Worm (Caenorhabditis elegans) whole organism, young adult: Measurements from ENCODE around the gene srlf-2.

ENCODE experiments used
- B0261.1 ChIP-seq: sonication (generic microtip); optimal IDR thresholded peaks from 2 replicates; lab custom pipeline; 2016; ENCODE audit warnings: mild to moderate bottlenecking, missing genetic modification characterization, moderate library complexity, missing compliant biosample characterization
- C06A6.2 ChIP-seq: fragments of 200-800 bp; sonication (Bioruptor generic); conservative IDR thresholded peaks from 2 replicates; pipeline ENCODE4 v1.3.6; 2022; ENCODE audit warnings: missing genetic modification characterization, missing compliant biosample characterization
- F23B12.7 ChIP-seq: sonication (generic microtip); optimal IDR thresholded peaks from 2 replicates; lab custom pipeline; 2017; ENCODE audit warnings: missing genetic modification characterization, mild to moderate bottlenecking, missing compliant biosample characterization, antibody characterized with exemption, moderate library complexity; ENCODE audit not compliant: insufficient read depth
- F33H1.4 ChIP-seq: fragments of 200-800 bp; sonication (Bioruptor generic); IDR thresholded peaks from 2 replicates; pipeline ENCODE4 v1.3.6; 2022; ENCODE audit warnings: missing genetic modification reagents, missing genetic modification characterization, missing compliant biosample characterization
- F57A8.1 ChIP-seq: fragments of 200-800 bp; sonication (Bioruptor generic); optimal IDR thresholded peaks from 2 replicates; lab custom pipeline; 2018; ENCODE audit warnings: mild to moderate bottlenecking, missing genetic modification characterization, moderate library complexity, missing compliant biosample characterization
- K12H6.12 ChIP-seq: fragments of 200-800 bp; sonication (Bioruptor generic); optimal IDR thresholded peaks from 2 replicates; lab custom pipeline; 2018; ENCODE audit warnings: mild to moderate bottlenecking, missing genetic modification characterization, missing compliant biosample characterization
- akir-1 ChIP-seq: fragments of 200-800 bp; sonication (Bioruptor generic); optimal IDR thresholded peaks from 2 replicates; lab custom pipeline; 2018; ENCODE audit warnings: mild to moderate bottlenecking, missing genetic modification characterization, moderate library complexity, missing compliant biosample characterization
- ama-1 ChIP-seq, 3 experiments: fragments of 150-350 bp in 1 of 3; sonication (generic microtip) in 2 of 3; optimal IDR thresholded peaks; 2 replicates each; lab custom pipeline; 2014 to 2018; ENCODE audit warnings: missing biosample characterization in 2 of 3, missing genetic modification characterization in 2 of 3, missing genetic modification reagents in 2 of 3
- aptf-3 ChIP-seq: fragments of 200-800 bp; sonication (Bioruptor generic); IDR thresholded peaks from 2 replicates; pipeline ENCODE4 v1.3.6; 2022; ENCODE audit warnings: missing genetic modification characterization, missing compliant biosample characterization
- atf-7 ChIP-seq: sonication (generic microtip); optimal IDR thresholded peaks from 2 replicates; lab custom pipeline; 2017; ENCODE audit warnings: mild to moderate bottlenecking, missing genetic modification characterization, missing compliant biosample characterization
- attf-3 ChIP-seq: fragments of 200-800 bp; sonication (Bioruptor generic); conservative IDR thresholded peaks from 2 replicates; pipeline ENCODE4 v1.3.6; 2022; ENCODE audit warnings: missing genetic modification reagents, missing genetic modification characterization, missing compliant biosample characterization
- attf-5 ChIP-seq: fragments of 200-800 bp; sonication (Bioruptor generic); optimal IDR thresholded peaks from 2 replicates; lab custom pipeline; 2018; ENCODE audit warnings: mild to moderate bottlenecking, missing genetic modification characterization, missing compliant biosample characterization
- cebp-1 ChIP-seq, 2 experiments: fragments of 200-800 bp in 1 of 2; sonication (Bioruptor generic) in 1 of 2; sonication (generic microtip) in 1 of 2; IDR thresholded peaks in 1 of 2; optimal IDR thresholded peaks in 1 of 2; 2 replicates each; pipeline versions ENCODE4 v1.3.6 to Lab custom; 2017 to 2022; ENCODE audit warnings: missing compliant biosample characterization in 2 of 2, missing genetic modification characterization in 2 of 2, mild to moderate bottlenecking in 1 of 2, missing genetic modification reagents in 1 of 2, moderate library complexity in 1 of 2
- ceh-91 ChIP-seq: fragments of 200-800 bp; sonication (Bioruptor generic); IDR thresholded peaks from 2 replicates; pipeline ENCODE4 v1.3.6; 2022; ENCODE audit warnings: missing genetic modification reagents, missing genetic modification characterization, missing compliant biosample characterization
- die-1 ChIP-seq: sonication (generic microtip); optimal IDR thresholded peaks from 2 replicates; lab custom pipeline; 2016; ENCODE audit warnings: missing genotype, mild to moderate bottlenecking, missing genetic modification characterization, missing compliant biosample characterization
- egl-44 ChIP-seq: fragments of 200-800 bp; sonication (Bioruptor generic); IDR thresholded peaks from 2 replicates; pipeline ENCODE4 v1.3.6; 2022; ENCODE audit warnings: missing genetic modification reagents, missing genetic modification characterization, missing compliant biosample characterization
- hlh-26 ChIP-seq: fragments of 200-800 bp; sonication (Bioruptor generic); conservative IDR thresholded peaks from 2 replicates; pipeline ENCODE4 v1.3.6; 2022; ENCODE audit warnings: missing genetic modification reagents, missing genetic modification characterization, missing compliant biosample characterization
- hsf-1 ChIP-seq: fragments of 200-800 bp; sonication (Bioruptor generic); IDR thresholded peaks from 2 replicates; pipeline ENCODE4 v1.3.6; 2022; ENCODE audit warnings: missing genetic modification reagents, missing genetic modification characterization, missing compliant biosample characterization
- lin-35 ChIP-seq, 3 experiments: fragments of 150-350 bp in 2 of 3; sonication (generic microtip) in 1 of 3; optimal IDR thresholded peaks; 2 replicates each; lab custom pipeline; 2014 to 2018; ENCODE audit warnings: missing biosample characterization in 3 of 3, missing genetic modification characterization in 3 of 3, missing genetic modification reagents in 3 of 3
- lir-1 ChIP-seq: fragments of 200-800 bp; sonication (Bioruptor generic); conservative IDR thresholded peaks from 2 replicates; pipeline ENCODE4 v1.3.6; 2022; ENCODE audit warnings: missing genetic modification reagents, missing genetic modification characterization, missing compliant biosample characterization
- madf-3 ChIP-seq: fragments of 200-800 bp; sonication (Bioruptor generic); IDR thresholded peaks from 2 replicates; pipeline ENCODE4 v1.3.6; 2022; ENCODE audit warnings: missing genetic modification reagents, missing genetic modification characterization, missing compliant biosample characterization
- madf-6 ChIP-seq: fragments of 200-800 bp; sonication (Bioruptor generic); IDR thresholded peaks from 2 replicates; pipeline ENCODE4 v1.3.6; 2022; ENCODE audit warnings: missing genetic modification reagents, missing genetic modification characterization, missing compliant biosample characterization
- madf-8 ChIP-seq: fragments of 200-800 bp; sonication (Bioruptor generic); conservative IDR thresholded peaks from 2 replicates; pipeline ENCODE4 v1.3.6; 2022; ENCODE audit warnings: missing genetic modification reagents, missing genetic modification characterization, missing compliant biosample characterization
- nhr-80 ChIP-seq: sonication (generic microtip); optimal IDR thresholded peaks from 2 replicates; lab custom pipeline; 2016; ENCODE audit warnings: missing genetic modification characterization, missing compliant biosample characterization
- nhr-90 ChIP-seq: sonication (generic microtip); optimal IDR thresholded peaks from 2 replicates; lab custom pipeline; 2016; ENCODE audit warnings: missing genotype, mild to moderate bottlenecking, missing genetic modification characterization, missing compliant biosample characterization
- rpc-1 ChIP-seq, 2 experiments: fragments of 150-350 bp in 1 of 2; sonication (generic microtip) in 1 of 2; optimal IDR thresholded peaks; 2 replicates each; lab custom pipeline; 2014 to 2018; ENCODE audit warnings: missing biosample characterization in 1 of 2, missing genetic modification characterization in 1 of 2, missing genetic modification reagents in 1 of 2, missing genotype in 1 of 2
- snpc-1.3 ChIP-seq: sonication (generic microtip); optimal IDR thresholded peaks from 2 replicates; lab custom pipeline; 2017; ENCODE audit warnings: missing genetic modification characterization, mild to moderate bottlenecking, missing compliant biosample characterization, antibody characterized with exemption, moderate library complexity, missing genotype, missing genetic modification reagents; ENCODE audit not compliant: insufficient read depth
- snpc-4 ChIP-seq, 5 experiments: fragments of 150-350 bp in 1 of 5; sonication (generic microtip) in 4 of 5; optimal IDR thresholded peaks; 2 replicates each; lab custom pipeline; 2014 to 2018; ENCODE audit warnings: missing genetic modification characterization in 5 of 5, missing biosample characterization in 3 of 5, antibody characterized with exemption in 2 of 5, mild to moderate bottlenecking in 2 of 5, missing compliant biosample characterization in 2 of 5, missing genotype in 2 of 5, moderate library complexity in 2 of 5, missing genetic modification reagents in 1 of 5
- tbp1 ChIP-seq: fragments of 200-800 bp; sonication (Bioruptor generic); optimal IDR thresholded peaks from 2 replicates; lab custom pipeline; 2018; ENCODE audit warnings: mild to moderate bottlenecking, missing genetic modification characterization, missing compliant biosample characterization
- tbx-9 ChIP-seq: sonication (generic microtip); optimal IDR thresholded peaks from 2 replicates; lab custom pipeline; 2016; ENCODE audit warnings: borderline replicate concordance, missing genetic modification characterization, inconsistent platforms, missing compliant biosample characterization
- zfh-2 ChIP-seq: fragments of 200-800 bp; sonication (Bioruptor generic); conservative IDR thresholded peaks from 2 replicates; pipeline ENCODE4 v1.3.6; 2022; ENCODE audit warnings: missing genetic modification reagents, missing genetic modification characterization, missing compliant biosample characterization
- ztf-28 ChIP-seq: fragments of 200-800 bp; sonication (Bioruptor generic); IDR thresholded peaks from 2 replicates; pipeline ENCODE4 v1.3.6; 2022; ENCODE audit warnings: missing genetic modification reagents, missing genetic modification characterization, missing compliant biosample characterization

The srlf-2 gene

ce11 chrIV:8489915-8490314 is at the start of gene srlf-2:
Gene srlf-2, plus strand, starts transcription at chrIV:8490215.
- TF ChIP-seq nhr-80 (tag; lab: Kevin White, UChicago) (no peak), nhr-90 (tag; lab: Kevin White, UChicago) (no peak), akir-1 (GFP tag; lab: Kevin White, UChicago) (no peak), madf-3 (no peak), ztf-28 (GFP tag; lab: Robert Waterston, UW) (no peak), atf-7 (tag; lab: Kevin White, UChicago) (no peak), B0261.1 (tag; lab: Kevin White, UChicago) (no peak), C06A6.2 (GFP tag; lab: Robert Waterston, UW) (no peak), hlh-26 (no peak), F33H1.4 (GFP tag; lab: Robert Waterston, UW) (no peak), rpc-1 (optimal IDR thresholded peaks at IDR 0.05; lab: Kevin White, UChicago) (no peak), rpc-1 (tag; optimal IDR thresholded peaks at IDR 0.05; lab: Kevin White, UChicago) (no peak), tbx-9 (tag; lab: Kevin White, UChicago) (no peak), attf-3 (GFP tag; lab: Robert Waterston, UW) (no peak), snpc-1.3 (no peak), aptf-3 (GFP tag; lab: Robert Waterston, UW) (no peak), zfh-2 (GFP tag; lab: Robert Waterston, UW) (no peak), tbp1 (GFP tag; lab: Kevin White, UChicago) (no peak)

DNA sequence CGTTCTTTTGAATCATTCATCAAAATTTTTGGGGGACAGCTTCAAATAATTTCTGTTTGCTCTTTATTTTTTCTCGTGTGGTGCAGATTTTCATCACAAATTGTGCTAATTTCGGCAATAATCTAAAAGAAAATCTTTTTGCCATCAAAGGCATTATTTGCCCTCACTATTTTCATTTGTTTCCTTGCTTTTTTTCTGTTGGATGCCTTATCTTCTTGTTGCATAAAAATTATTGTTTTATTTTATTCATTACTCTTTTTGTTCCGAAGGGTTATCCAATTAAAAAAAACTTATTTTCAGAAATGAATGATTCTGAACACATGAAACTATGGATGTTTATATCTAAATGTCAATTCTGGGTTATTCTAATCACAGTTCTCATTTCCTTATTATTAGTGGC is 43.1 kb upstream of the srlf-2 start, which contains the start of gene T01B11.1:
Gene T01B11.1, plus strand, starts transcription at position 301 of the 400 bp plus-strand sequence.
- TF ChIP-seq lin-35 (GFP tag; optimal IDR thresholded peaks at IDR 0.05; lab: Kevin White, UChicago) (no peak), egl-44 (GFP tag; lab: Robert Waterston, UW) (no peak), snpc-4 (GFP tag; optimal IDR thresholded peaks at IDR 0.05; lab: Kevin White, UChicago) (no peak), snpc-4 (tag; optimal IDR thresholded peaks at IDR 0.05; lab: Kevin White, UChicago) (no peak), madf-6 (GFP tag; lab: Robert Waterston, UW) (no peak), zfh-2 (GFP tag; lab: Robert Waterston, UW) (no peak), K12H6.12 (tag; lab: Kevin White, UChicago) (no peak), C06A6.2 (GFP tag; lab: Robert Waterston, UW) (no peak), B0261.1 (tag; lab: Kevin White, UChicago) (no peak), die-1 (tag; lab: Kevin White, UChicago) (no peak), ceh-91 (GFP tag; lab: Robert Waterston, UW) (no peak), nhr-80 (tag; lab: Kevin White, UChicago) (no peak), ama-1 (optimal IDR thresholded peaks at IDR 0.05; lab: Kevin White, UChicago) (no peak), ama-1 (GFP tag; optimal IDR thresholded peaks at IDR 0.05; lab: Kevin White, UChicago) (no peak)

- TF ChIP-seq egl-44 (GFP tag; lab: Robert Waterston, UW): no peak
- no peak for TF ChIP-seq lin-35 (GFP tag; optimal IDR thresholded peaks at IDR 0.05; lab: Kevin White, UChicago)
- no peak for TF ChIP-seq ceh-91 (GFP tag; lab: Robert Waterston, UW)
- TF ChIP-seq hsf-1: no peak
- TF ChIP-seq attf-5 (GFP tag; lab: Kevin White, UChicago): no peak
- no peak for TF ChIP-seq F23B12.7 (tag; lab: Kevin White, UChicago)
- TF ChIP-seq lir-1 (GFP tag; lab: Robert Waterston, UW): no peak
- TF ChIP-seq madf-8 (GFP tag; lab: Robert Waterston, UW): no peak
- no peak for TF ChIP-seq rpc-1 (optimal IDR thresholded peaks at IDR 0.05; lab: Kevin White, UChicago)
- no peak for TF ChIP-seq rpc-1 (tag; optimal IDR thresholded peaks at IDR 0.05; lab: Kevin White, UChicago)
- TF ChIP-seq die-1 (tag; lab: Kevin White, UChicago): no peak
- TF ChIP-seq F57A8.1 (GFP tag; lab: Kevin White, UChicago): no peak
- TF ChIP-seq cebp-1 (GFP tag; IDR thresholded peaks at IDR 0.05; lab: Robert Waterston, UW): no peak
- TF ChIP-seq cebp-1 (tag; optimal IDR thresholded peaks at IDR 0.05; lab: Kevin White, UChicago): no peak
These were observed 40.1 kb upstream of the srlf-2 start for ce11 chrIV:8449869-8450268.
